Fruit fly (Drosophila melanogaster) Kc167 (cell line): Measurements from ENCODE around the gene RpL13.

ENCODE experiments used
- Myc ChIP-seq: fragments of >200 bp; optimal IDR thresholded peaks from 2 replicates; lab custom pipeline; 2017; ENCODE audit warnings: missing external identifiers
- Sin3A ChIP-seq: fragments of >200 bp; optimal IDR thresholded peaks from 2 replicates; lab custom pipeline; 2018; ENCODE audit warnings: missing external identifiers
- h ChIP-seq: fragments of >200 bp; optimal IDR thresholded peaks from 3 replicates; lab custom pipeline; 2018; ENCODE audit warnings: missing external identifiers
- insv ChIP-seq: fragments of >200 bp; optimal IDR thresholded peaks from 3 replicates; lab custom pipeline; 2018; ENCODE audit warnings: missing external identifiers
- psq ChIP-seq: fragments of >200 bp; optimal IDR thresholded peaks from 2 replicates; lab custom pipeline; 2017; ENCODE audit warnings: missing external identifiers
- ttk ChIP-seq: sonication (Bioruptor generic); optimal IDR thresholded peaks from 2 replicates; lab custom pipeline; 2017; ENCODE audit warnings: missing external identifiers

DNA sequence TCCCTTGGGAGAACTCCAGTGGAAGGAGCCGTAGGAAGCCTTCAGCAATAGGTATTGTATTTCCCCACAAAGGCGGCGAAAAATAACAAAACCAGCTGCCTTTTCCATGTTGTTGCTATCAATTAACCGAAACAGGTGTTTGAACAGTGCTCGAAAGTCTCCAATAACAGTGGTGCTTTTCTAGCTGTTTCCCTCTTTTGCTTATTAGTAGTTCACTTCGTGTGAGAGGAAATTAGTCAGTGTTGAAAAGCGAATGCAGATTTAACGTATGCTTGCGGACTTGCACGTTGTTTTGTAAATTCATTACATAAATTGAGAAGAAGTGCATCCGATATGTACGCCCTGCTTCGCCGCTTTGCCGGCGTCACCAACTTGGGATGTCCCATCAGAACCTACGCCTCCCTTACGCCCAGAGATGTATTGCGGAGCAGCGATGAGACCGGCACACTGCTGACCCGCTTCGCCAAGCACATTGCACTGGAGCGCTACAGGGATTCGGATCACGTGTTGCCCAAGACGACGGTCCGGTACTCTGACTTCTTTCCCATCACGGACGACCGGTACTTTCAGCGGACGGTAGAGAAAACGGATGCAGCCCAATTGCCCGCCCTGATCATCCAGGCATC, 28.4 kb upstream of the RpL13 start, which contains the start of the genes Datp and CG4619:
- no peak for TF ChIP-seq insv (lab: Kevin White, UChicago)
- TF ChIP-seq psq (lab: Kevin White, UChicago), result no peak
- no peak for TF ChIP-seq Myc
- no peak for TF ChIP-seq ttk (lab: Kevin White, UChicago)
- TF ChIP-seq Sin3A, result no peak
- no peak for TF ChIP-seq h (lab: Kevin White, UChicago)
